Worm (Caenorhabditis elegans) whole organism, mixed stage, embryonic: ENCODE results near the gene ctsa-3.2.

Experiments used
- M03D4.4 ChIP-seq: sonication (generic microtip); optimal IDR thresholded peaks from 2 replicates; lab custom pipeline; 2017; ENCODE audit warnings: mild to moderate bottlenecking, missing genetic modification characterization, missing compliant biosample characterization
- bed-3 ChIP-seq: fragments of 200-800 bp; sonication (Bioruptor generic); optimal IDR thresholded peaks from 3 replicates; lab custom pipeline; 2018; ENCODE audit warnings: mild to moderate bottlenecking, missing genetic modification characterization, moderate library complexity, missing compliant biosample characterization
- blmp-1 ChIP-seq: fragments of 150-350 bp; optimal IDR thresholded peaks from 2 replicates; lab custom pipeline; 2014; ENCODE audit warnings: missing biosample characterization, missing genetic modification characterization
- ceh-39 ChIP-seq: fragments of 150-350 bp; optimal IDR thresholded peaks from 2 replicates; lab custom pipeline; 2014; ENCODE audit warnings: missing biosample characterization, missing genetic modification characterization
- ceh-43 ChIP-seq: fragments of 200-800 bp; sonication (Bioruptor generic); optimal IDR thresholded peaks from 2 replicates; lab custom pipeline; 2018; ENCODE audit warnings: mild to moderate bottlenecking, missing genetic modification characterization, moderate library complexity, missing compliant biosample characterization
- ces-1 ChIP-seq: fragments of 150-350 bp; optimal IDR thresholded peaks from 2 replicates; lab custom pipeline; 2014; ENCODE audit warnings: missing biosample characterization, missing genetic modification reagents, missing genetic modification characterization
- cnd-1 ChIP-seq: fragments of 200-800 bp; sonication (Bioruptor generic); optimal IDR thresholded peaks from 2 replicates; lab custom pipeline; 2018; ENCODE audit warnings: mild to moderate bottlenecking, missing genetic modification characterization, missing compliant biosample characterization
- drap-1 ChIP-seq: fragments of 200-800 bp; sonication (Bioruptor generic); optimal IDR thresholded peaks from 3 replicates; lab custom pipeline; 2018; ENCODE audit warnings: mild to moderate bottlenecking, missing genetic modification characterization, missing compliant biosample characterization
- elt-1 ChIP-seq: sonication (generic microtip); optimal IDR thresholded peaks from 2 replicates; lab custom pipeline; 2017; ENCODE audit warnings: missing genetic modification characterization, mild to moderate bottlenecking, missing compliant biosample characterization, antibody characterized with exemption, moderate library complexity, borderline replicate concordance; ENCODE audit not compliant: insufficient read depth
- hlh-1 ChIP-seq: fragments of 150-350 bp; optimal IDR thresholded peaks from 2 replicates; lab custom pipeline; 2014; ENCODE audit warnings: missing biosample characterization, missing genetic modification reagents, missing genetic modification characterization
- lin-13 ChIP-seq: fragments of 150-350 bp; optimal IDR thresholded peaks from 2 replicates; lab custom pipeline; 2014; ENCODE audit warnings: missing biosample characterization, missing genetic modification characterization
- lin-32 ChIP-seq: fragments of 200-800 bp; sonication (Bioruptor generic); optimal IDR thresholded peaks from 2 replicates; lab custom pipeline; 2018; ENCODE audit warnings: mild to moderate bottlenecking, missing genetic modification characterization, missing compliant biosample characterization
- lsy-2 ChIP-seq: fragments of 150-350 bp; optimal IDR thresholded peaks from 2 replicates; lab custom pipeline; 2014; ENCODE audit warnings: missing biosample characterization, missing genetic modification characterization
- mab-5 ChIP-seq: fragments of 150-350 bp; optimal IDR thresholded peaks from 2 replicates; lab custom pipeline; 2014; ENCODE audit warnings: missing biosample characterization, missing genetic modification characterization
- mep-1 ChIP-seq: fragments of 150-350 bp; optimal IDR thresholded peaks from 2 replicates; lab custom pipeline; 2017; ENCODE audit warnings: missing biosample characterization, missing genetic modification reagents, missing genetic modification characterization, inconsistent platforms
- nhr-12 ChIP-seq: fragments of 150-350 bp; optimal IDR thresholded peaks from 2 replicates; lab custom pipeline; 2014; ENCODE audit warnings: missing biosample characterization, missing genetic modification characterization
- nhr-2 ChIP-seq: fragments of 150-350 bp; optimal IDR thresholded peaks from 2 replicates; lab custom pipeline; 2014; ENCODE audit warnings: missing biosample characterization, missing genetic modification characterization
- nhr-237 ChIP-seq: fragments of 150-350 bp; optimal IDR thresholded peaks from 2 replicates; lab custom pipeline; 2014; ENCODE audit warnings: missing biosample characterization, missing genetic modification characterization
- nhr-28 ChIP-seq: fragments of 150-350 bp; optimal IDR thresholded peaks from 2 replicates; lab custom pipeline; 2014; ENCODE audit warnings: missing biosample characterization, missing genetic modification characterization
- nhr-76 ChIP-seq: sonication (generic microtip); optimal IDR thresholded peaks from 2 replicates; lab custom pipeline; 2017; ENCODE audit warnings: missing biosample characterization, missing genetic modification characterization
- pha-4 ChIP-seq: fragments of 150-350 bp; optimal IDR thresholded peaks from 2 replicates; lab custom pipeline; 2018; ENCODE audit warnings: missing biosample characterization, missing genetic modification reagents, missing genetic modification characterization
- sem-2 ChIP-seq: fragments of 200-800 bp; sonication (Bioruptor generic); optimal IDR thresholded peaks from 2 replicates; lab custom pipeline; 2018; ENCODE audit warnings: mild to moderate bottlenecking, missing genetic modification characterization, missing compliant biosample characterization
- snpc-4 ChIP-seq: fragments of 150-350 bp; optimal IDR thresholded peaks from 2 replicates; lab custom pipeline; 2014; ENCODE audit warnings: missing biosample characterization, missing genetic modification characterization
- sptf-1 ChIP-seq: sonication (generic microtip); optimal IDR thresholded peaks from 2 replicates; lab custom pipeline; 2017; ENCODE audit warnings: mild to moderate bottlenecking, missing genetic modification characterization, moderate library complexity, missing compliant biosample characterization
- tbx-8 ChIP-seq: fragments of 200-800 bp; sonication (Bioruptor generic); optimal IDR thresholded peaks from 2 replicates; lab custom pipeline; 2018; ENCODE audit warnings: mild to moderate bottlenecking, missing genetic modification characterization, moderate library complexity, missing compliant biosample characterization
- unc-120 ChIP-seq: sonication (generic microtip); optimal IDR thresholded peaks from 2 replicates; lab custom pipeline; 2017; ENCODE audit warnings: missing genetic modification characterization, missing compliant biosample characterization; ENCODE audit not compliant: poor library complexity, severe bottlenecking
- unc-39 ChIP-seq: fragments of 150-350 bp; optimal IDR thresholded peaks from 2 replicates; lab custom pipeline; 2014; ENCODE audit warnings: missing biosample characterization, missing genetic modification characterization
- unc-62 ChIP-seq: fragments of 150-350 bp; optimal IDR thresholded peaks from 2 replicates; lab custom pipeline; 2014; ENCODE audit warnings: missing biosample characterization, missing genetic modification reagents, missing genetic modification characterization
- zip-8 ChIP-seq: fragments of 150-350 bp; optimal IDR thresholded peaks from 2 replicates; lab custom pipeline; 2014; ENCODE audit warnings: missing biosample characterization, missing genetic modification characterization
- ztf-11 ChIP-seq: fragments of 150-350 bp; optimal IDR thresholded peaks from 2 replicates; lab custom pipeline; 2014; ENCODE audit warnings: missing biosample characterization, missing genetic modification characterization

The ctsa-3.2 gene

DNA sequence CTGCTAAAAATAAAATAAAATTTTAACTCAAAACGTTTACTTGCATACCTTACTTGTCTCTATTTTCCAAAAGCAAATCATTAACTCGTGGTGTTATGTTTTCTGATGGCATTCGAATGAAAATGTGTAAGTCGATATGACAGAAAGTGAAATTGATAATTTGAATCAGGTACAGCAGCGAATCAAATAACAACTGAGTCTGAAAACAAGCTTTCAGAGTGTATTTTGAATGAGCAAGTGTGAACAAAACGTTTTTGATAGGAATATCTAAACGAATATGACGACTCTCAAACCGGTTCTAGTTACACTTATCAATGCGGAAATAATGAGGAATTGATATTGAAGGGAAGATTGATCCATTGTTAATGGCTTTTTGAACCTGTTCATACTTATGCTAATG lies 3.9 kb upstream of the ctsa-3.2 start, which contains the start of gene chil-7:
Gene chil-7, minus strand, starts transcription at position 112 of the 400 bp plus-strand sequence.
- no peak for TF ChIP-seq nhr-2 (tag; lab: Kevin White, UChicago)
- no peak for TF ChIP-seq nhr-76 (tag; lab: Kevin White, UChicago)
- no peak for TF ChIP-seq blmp-1 (tag; lab: Kevin White, UChicago)
- no peak for TF ChIP-seq elt-1 (tag; lab: Kevin White, UChicago)
- no peak for TF ChIP-seq pha-4
- no peak for TF ChIP-seq nhr-12 (tag; lab: Kevin White, UChicago)
- TF ChIP-seq ces-1 (GFP tag; lab: Kevin White, UChicago) = no peak
- TF ChIP-seq sem-2 (GFP tag; lab: Kevin White, UChicago) = no peak
- no peak for TF ChIP-seq unc-62 (GFP tag; lab: Kevin White, UChicago)
- no peak for TF ChIP-seq nhr-237 (tag; lab: Kevin White, UChicago)
- TF ChIP-seq ceh-43 = no peak
- TF ChIP-seq ceh-39 (tag; lab: Kevin White, UChicago) = no peak
- no peak for TF ChIP-seq unc-39 (tag; lab: Kevin White, UChicago)
- TF ChIP-seq mep-1 (tag; lab: Kevin White, UChicago) = no peak
- no peak for TF ChIP-seq snpc-4 (tag; lab: Kevin White, UChicago)
- no peak for TF ChIP-seq mab-5 (tag; lab: Kevin White, UChicago)
- no peak for TF ChIP-seq ztf-11
- no peak for TF ChIP-seq cnd-1 (tag; lab: Kevin White, UChicago)
- no peak for TF ChIP-seq bed-3

DNA sequence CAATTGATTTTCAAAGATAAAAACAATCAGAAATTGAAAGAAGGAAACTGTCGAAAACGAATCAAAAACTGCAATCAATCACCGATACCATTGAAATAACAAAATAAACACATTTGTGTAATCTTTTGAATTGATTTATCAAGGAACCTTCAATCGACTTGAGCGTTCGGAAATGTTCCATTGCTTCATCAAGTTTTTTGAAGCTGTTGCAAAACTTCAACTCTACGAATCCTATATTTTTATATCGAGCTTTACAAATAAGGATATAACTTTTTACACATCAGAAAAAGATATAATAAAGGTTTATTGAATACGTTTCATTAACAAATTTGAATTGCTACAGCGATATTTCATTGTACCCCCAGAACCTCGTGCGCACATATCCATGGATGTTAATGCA lies 2.0 kb upstream of the ctsa-3.2 start, which contains the start of gene chil-8:
Gene chil-8, minus strand, starts transcription at position 101 of the 400 bp plus-strand sequence.
- TF ChIP-seq pha-4 (no peak), nhr-12 (tag; lab: Kevin White, UChicago) (no peak), ceh-39 (tag; lab: Kevin White, UChicago) (no peak), mab-5 (tag; lab: Kevin White, UChicago) (no peak), zip-8 (tag; lab: Kevin White, UChicago) (no peak), snpc-4 (tag; lab: Kevin White, UChicago) (no peak), drap-1 (GFP tag; lab: Kevin White, UChicago) (no peak), ceh-43 (no peak), nhr-2 (tag; lab: Kevin White, UChicago) (no peak), cnd-1 (tag; lab: Kevin White, UChicago) (no peak)
- TF ChIP-seq, all 35 proteins: peak for 0

DNA sequence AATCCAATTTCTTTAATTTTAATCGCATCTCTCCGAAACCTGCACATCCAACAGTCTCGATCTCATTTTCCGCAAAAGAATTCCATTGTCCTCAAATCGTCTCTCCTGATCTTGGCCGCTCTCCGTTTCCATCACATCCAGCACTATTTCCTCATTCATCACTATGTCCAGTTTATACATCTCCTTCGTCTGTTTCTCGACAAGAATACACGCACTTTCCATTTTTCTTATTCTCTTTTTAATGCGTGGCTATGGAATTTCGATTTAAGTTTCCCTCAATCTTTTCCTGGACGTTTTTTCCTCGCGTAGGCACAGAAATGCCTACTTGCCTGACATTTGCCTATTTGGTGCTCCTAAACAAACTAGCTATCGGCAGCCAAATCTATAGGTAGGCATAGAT lies 4.8 kb downstream of the ctsa-3.2 start:
- TF ChIP-seq blmp-1 (tag; lab: Kevin White, UChicago) = peak; percentile 35
- TF ChIP-seq ces-1 (GFP tag; lab: Kevin White, UChicago) = no peak

DNA sequence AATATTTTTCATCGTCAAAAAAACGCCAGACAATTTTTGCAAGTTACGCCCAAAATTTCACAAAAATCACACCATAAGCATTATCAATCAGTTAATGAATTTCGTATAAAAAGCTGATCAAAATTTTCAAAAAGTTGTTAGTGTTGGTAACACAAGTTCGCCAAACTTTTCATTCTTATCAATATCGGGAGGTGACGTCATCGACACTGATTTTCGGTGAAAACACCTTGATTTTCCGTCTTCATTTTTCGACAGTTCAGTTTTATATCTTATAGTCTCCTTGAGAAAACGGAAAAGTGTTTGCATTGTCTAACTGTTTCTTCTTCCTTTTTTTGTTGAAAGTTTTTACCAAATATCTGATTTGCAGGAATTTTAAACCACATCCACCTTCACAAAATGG lies 5.8 kb downstream of the ctsa-3.2 start, which contains the start of gene C08H9.15:
Gene C08H9.15, plus strand, starts transcription at position 368 of the 400 bp plus-strand sequence.
- TF ChIP-seq zip-8 (tag; lab: Kevin White, UChicago) = peak; percentile 16
- no peak for TF ChIP-seq mep-1 (tag; lab: Kevin White, UChicago)
- no peak for TF ChIP-seq nhr-28 (tag; lab: Kevin White, UChicago)

ce11 chrII:9886216-9886615 lies 11.2 kb downstream of the ctsa-3.2 start, which contains the start of gene algn-8:
Gene algn-8, minus strand, starts transcription at chrII:9886442.
- TF ChIP-seq mep-1 (tag; lab: Kevin White, UChicago) (no peak), nhr-12 (tag; lab: Kevin White, UChicago) (no peak), lsy-2 (tag; lab: Kevin White, UChicago) (no peak), ceh-39 (tag; lab: Kevin White, UChicago) (no peak), nhr-237 (tag; lab: Kevin White, UChicago) (no peak), tbx-8 (GFP tag; lab: Kevin White, UChicago) (no peak), bed-3 (no peak), M03D4.4 (no peak), mab-5 (tag; lab: Kevin White, UChicago) (no peak), unc-120 (tag; lab: Kevin White, UChicago) (no peak), lin-13 (tag; lab: Kevin White, UChicago) (no peak), ztf-11 (no peak), unc-39 (tag; lab: Kevin White, UChicago) (no peak), nhr-2 (tag; lab: Kevin White, UChicago) (no peak), nhr-76 (tag; lab: Kevin White, UChicago) (no peak)

ce11 chrII:9888549-9888948 lies 13.6 kb downstream of the ctsa-3.2 start:
- no peak for TF ChIP-seq drap-1 (GFP tag; lab: Kevin White, UChicago)
- TF ChIP-seq mab-5 (tag; lab: Kevin White, UChicago) = no peak
- TF ChIP-seq ceh-39 (tag; lab: Kevin White, UChicago) = no peak
- TF ChIP-seq nhr-2 (tag; lab: Kevin White, UChicago) = no peak
- no peak for TF ChIP-seq cnd-1 (tag; lab: Kevin White, UChicago)
- TF ChIP-seq pha-4 = no peak
- no peak for TF ChIP-seq nhr-76 (tag; lab: Kevin White, UChicago)
- TF ChIP-seq lsy-2 (tag; lab: Kevin White, UChicago) = no peak
- TF ChIP-seq tbx-8 (GFP tag; lab: Kevin White, UChicago) = no peak
- no peak for TF ChIP-seq sem-2 (GFP tag; lab: Kevin White, UChicago)
- no peak for TF ChIP-seq ces-1 (GFP tag; lab: Kevin White, UChicago)
- TF ChIP-seq nhr-28 (tag; lab: Kevin White, UChicago) = no peak
- no peak for TF ChIP-seq blmp-1 (tag; lab: Kevin White, UChicago)
- TF ChIP-seq lin-32 (GFP tag; lab: Kevin White, UChicago) = no peak
- TF ChIP-seq elt-1 (tag; lab: Kevin White, UChicago) = no peak
- TF ChIP-seq ceh-43 = no peak
- TF ChIP-seq nhr-12 (tag; lab: Kevin White, UChicago) = no peak
- TF ChIP-seq hlh-1 (tag; lab: Kevin White, UChicago) = no peak
- TF ChIP-seq lin-13 (tag; lab: Kevin White, UChicago) = no peak
- TF ChIP-seq sptf-1 (tag; lab: Kevin White, UChicago) = no peak
